Worm (Caenorhabditis elegans) whole organism, L4 larva: ENCODE measurements around the gene C42D8.1.

Source experiments
- F49E8.2 ChIP-seq: sonication (generic microtip); optimal IDR thresholded peaks from 2 replicates; lab custom pipeline; 2016; ENCODE audit warnings: missing compliant biosample characterization, mild to moderate bottlenecking, missing genetic modification characterization, borderline replicate concordance
- T20F7.1 ChIP-seq: fragments of 200-800 bp; sonication (Bioruptor generic); optimal IDR thresholded peaks from 2 replicates; lab custom pipeline; 2018; ENCODE audit warnings: mild to moderate bottlenecking, missing genetic modification characterization, missing compliant biosample characterization
- T26A8.4 ChIP-seq: fragments of 200-800 bp; sonication (Bioruptor generic); IDR thresholded peaks from 2 replicates; pipeline ENCODE4 v1.3.6; 2022; ENCODE audit warnings: missing genetic modification characterization, missing compliant biosample characterization
- Y75B8A.6 ChIP-seq: fragments of 200-800 bp; sonication (Bioruptor generic); IDR thresholded peaks from 2 replicates; pipeline ENCODE4 v1.3.6; 2022; ENCODE audit warnings: missing genetic modification reagents, missing genetic modification characterization, missing compliant biosample characterization
- aha-1 ChIP-seq: fragments of 150-350 bp; peaks from one replicate; lab custom pipeline; 2014; ENCODE audit warnings: missing biosample characterization, missing genetic modification characterization
- arid-1 ChIP-seq: fragments of 200-800 bp; sonication (Bioruptor generic); conservative IDR thresholded peaks from 2 replicates; pipeline ENCODE4 v1.3.6; 2022; ENCODE audit warnings: missing genetic modification reagents, missing genetic modification characterization, missing compliant biosample characterization
- ceh-20 ChIP-seq: fragments of 200-800 bp; sonication (Bioruptor generic); IDR thresholded peaks from 2 replicates; pipeline ENCODE4 v1.3.6; 2022; ENCODE audit warnings: missing genetic modification reagents, missing genetic modification characterization, missing compliant biosample characterization
- ctbp-1 ChIP-seq: fragments of 200-800 bp; sonication (Bioruptor generic); IDR thresholded peaks from 2 replicates; pipeline ENCODE4 v1.3.6; 2022; ENCODE audit warnings: missing genetic modification reagents, missing genetic modification characterization, missing compliant biosample characterization
- daf-12 ChIP-seq: fragments of 150-350 bp; optimal IDR thresholded peaks from 2 replicates; lab custom pipeline; 2014; ENCODE audit warnings: missing biosample characterization, missing genetic modification reagents, missing genetic modification characterization
- daf-16 ChIP-seq, 3 experiments: sonication (generic microtip); optimal IDR thresholded peaks; 2 replicates each; lab custom pipeline; 2016 to 2017; ENCODE audit warnings: missing genetic modification characterization in 3 of 3, missing genetic modification reagents in 3 of 3, mild to moderate bottlenecking in 2 of 3, missing compliant biosample characterization in 2 of 3, missing biosample characterization in 1 of 3, moderate library complexity in 1 of 3
- daf-19 ChIP-seq: fragments of 200-800 bp; sonication (Bioruptor generic); conservative IDR thresholded peaks from 2 replicates; pipeline ENCODE4 v1.3.6; 2022; ENCODE audit warnings: missing genetic modification characterization, missing compliant biosample characterization
- dmd-6 ChIP-seq: fragments of 200-800 bp; sonication (Bioruptor generic); IDR thresholded peaks from 2 replicates; pipeline ENCODE4 v1.3.6; 2022; ENCODE audit warnings: missing genetic modification reagents, missing genetic modification characterization, missing compliant biosample characterization
- dmd-8 ChIP-seq: fragments of 200-800 bp; sonication (Bioruptor generic); IDR thresholded peaks from 2 replicates; pipeline ENCODE4 v1.3.6; 2022; ENCODE audit warnings: missing genetic modification characterization, missing compliant biosample characterization
- dmd-9 ChIP-seq: fragments of 200-800 bp; sonication (Bioruptor generic); IDR thresholded peaks from 2 replicates; pipeline ENCODE4 v1.3.6; 2022; ENCODE audit warnings: missing genetic modification reagents, missing genetic modification characterization, missing compliant biosample characterization
- dpl-1 ChIP-seq: fragments of 150-350 bp; optimal IDR thresholded peaks from 2 replicates; lab custom pipeline; 2014; ENCODE audit warnings: missing biosample characterization, missing genetic modification reagents, missing genetic modification characterization
- egl-27 ChIP-seq: sonication (generic microtip); optimal IDR thresholded peaks from 3 replicates; lab custom pipeline; 2017; ENCODE audit warnings: missing biosample characterization, missing genetic modification reagents, missing genetic modification characterization
- egl-43 ChIP-seq: fragments of 200-800 bp; sonication (Bioruptor generic); IDR thresholded peaks from 2 replicates; pipeline ENCODE4 v1.3.6; 2022; ENCODE audit warnings: missing genetic modification reagents, missing genetic modification characterization, missing compliant biosample characterization
- fkh-10 ChIP-seq: fragments of 150-350 bp; optimal IDR thresholded peaks from 2 replicates; lab custom pipeline; 2014; ENCODE audit warnings: missing biosample characterization, missing genetic modification reagents, missing genetic modification characterization
- fos-1 ChIP-seq: fragments of 150-350 bp; optimal IDR thresholded peaks from 2 replicates; lab custom pipeline; 2014; ENCODE audit warnings: missing biosample characterization, missing genetic modification characterization
- hif-1 ChIP-seq, 2 experiments: sonication (generic microtip); optimal IDR thresholded peaks; 2 replicates each; lab custom pipeline; 2016 to 2017; ENCODE audit warnings: missing compliant biosample characterization in 2 of 2, missing genetic modification characterization in 2 of 2, missing genetic modification reagents in 2 of 2, missing genotype in 2 of 2, mild to moderate bottlenecking in 1 of 2
- lim-7 ChIP-seq: fragments of 200-800 bp; sonication (Bioruptor generic); IDR thresholded peaks from 2 replicates; pipeline ENCODE4 v1.3.6; 2022; ENCODE audit warnings: missing genetic modification characterization, missing compliant biosample characterization
- lin-1 ChIP-seq: fragments of 200-800 bp; sonication (Bioruptor generic); IDR thresholded peaks from 2 replicates; pipeline ENCODE4 v1.3.6; 2022; ENCODE audit warnings: missing genetic modification reagents, missing genetic modification characterization, missing compliant biosample characterization
- lin-15B ChIP-seq: fragments of 150-350 bp; sonication (generic microtip); optimal IDR thresholded peaks from 3 replicates; lab custom pipeline; 2014; ENCODE audit warnings: missing biosample characterization, missing genetic modification characterization
- lin-29 ChIP-seq: fragments of 200-800 bp; sonication (Bioruptor generic); IDR thresholded peaks from 2 replicates; pipeline ENCODE4 v1.3.6; 2022; ENCODE audit warnings: missing genetic modification reagents, missing genetic modification characterization, missing compliant biosample characterization
- lin-38 ChIP-seq: fragments of 200-800 bp; sonication (Bioruptor generic); IDR thresholded peaks from 2 replicates; pipeline ENCODE4 v1.3.6; 2022; ENCODE audit warnings: missing genetic modification reagents, missing genetic modification characterization, missing compliant biosample characterization
- lsy-2 ChIP-seq, 2 experiments: fragments of 150-350 bp in 1 of 2; sonication (generic microtip) in 1 of 2; optimal IDR thresholded peaks; 2 replicates each; lab custom pipeline; 2014 to 2017; ENCODE audit warnings: missing biosample characterization in 2 of 2, missing genetic modification characterization in 2 of 2
- madf-9 ChIP-seq: fragments of 200-800 bp; sonication (Bioruptor generic); conservative IDR thresholded peaks from 2 replicates; pipeline ENCODE4 v1.3.6; 2022; ENCODE audit warnings: missing genetic modification reagents, missing genetic modification characterization, missing compliant biosample characterization
- mep-1 ChIP-seq: fragments of 150-350 bp; sonication (generic microtip); optimal IDR thresholded peaks from 3 replicates; lab custom pipeline; 2014; ENCODE audit warnings: missing biosample characterization, missing genetic modification characterization
- mes-2 ChIP-seq: sonication (generic microtip); optimal IDR thresholded peaks from 2 replicates; lab custom pipeline; 2016; ENCODE audit warnings: missing genotype, mild to moderate bottlenecking, missing genetic modification characterization, missing compliant biosample characterization; ENCODE audit not compliant: poor library complexity, severe bottlenecking
- nhr-102 ChIP-seq: sonication (generic microtip); optimal IDR thresholded peaks from 2 replicates; lab custom pipeline; 2016; ENCODE audit warnings: mild to moderate bottlenecking, missing genetic modification characterization, moderate library complexity, missing compliant biosample characterization
- nhr-28 ChIP-seq: fragments of 150-350 bp; optimal IDR thresholded peaks from 2 replicates; lab custom pipeline; 2014; ENCODE audit warnings: missing biosample characterization, missing genetic modification characterization
- nhr-41 ChIP-seq: fragments of 200-800 bp; sonication (Bioruptor generic); IDR thresholded peaks from 2 replicates; pipeline ENCODE4 v1.3.6; 2022; ENCODE audit warnings: missing genetic modification reagents, missing genetic modification characterization, missing compliant biosample characterization
- nhr-42 ChIP-seq: fragments of 200-800 bp; sonication (Bioruptor generic); IDR thresholded peaks from 2 replicates; pipeline ENCODE4 v1.3.6; 2022; ENCODE audit warnings: missing genetic modification characterization, missing compliant biosample characterization
- nhr-48 ChIP-seq: sonication (generic microtip); optimal IDR thresholded peaks from 2 replicates; lab custom pipeline; 2016; ENCODE audit warnings: mild to moderate bottlenecking, missing genetic modification characterization, missing compliant biosample characterization
- nhr-6 ChIP-seq: fragments of 150-350 bp; optimal IDR thresholded peaks from 2 replicates; lab custom pipeline; 2014; ENCODE audit warnings: missing biosample characterization, missing genetic modification characterization
- nhr-76 ChIP-seq: fragments of 150-350 bp; optimal IDR thresholded peaks from 2 replicates; lab custom pipeline; 2014; ENCODE audit warnings: missing biosample characterization, missing genetic modification characterization
- php-3 ChIP-seq: fragments of 200-800 bp; sonication (Bioruptor generic); IDR thresholded peaks from 2 replicates; pipeline ENCODE4 v1.3.6; 2022; ENCODE audit warnings: missing genetic modification reagents, missing genetic modification characterization, missing compliant biosample characterization
- pqm-1 ChIP-seq: sonication (generic microtip); optimal IDR thresholded peaks from 2 replicates; lab custom pipeline; 2017; ENCODE audit warnings: missing biosample characterization, missing genetic modification characterization
- rbr-2 ChIP-seq: sonication (generic microtip); optimal IDR thresholded peaks from 2 replicates; lab custom pipeline; 2016; ENCODE audit warnings: missing genotype, missing genetic modification characterization, missing compliant biosample characterization
- sdz-12 ChIP-seq: fragments of 200-800 bp; sonication (Bioruptor generic); optimal IDR thresholded peaks from 2 replicates; lab custom pipeline; 2018; ENCODE audit warnings: mild to moderate bottlenecking, missing genetic modification characterization, missing compliant biosample characterization
- set-16 ChIP-seq: fragments of 200-800 bp; sonication (Bioruptor generic); IDR thresholded peaks from 2 replicates; pipeline ENCODE4 v1.3.6; 2022; ENCODE audit warnings: missing genetic modification reagents, missing genetic modification characterization, missing compliant biosample characterization
- snpc-1.2 ChIP-seq: fragments of 200-800 bp; sonication (Bioruptor generic); IDR thresholded peaks from 2 replicates; pipeline ENCODE4 v1.3.6; 2022; ENCODE audit warnings: missing genetic modification reagents, missing genetic modification characterization, missing compliant biosample characterization
- spr-1 ChIP-seq: sonication (generic microtip); optimal IDR thresholded peaks from 2 replicates; lab custom pipeline; 2016; ENCODE audit warnings: mild to moderate bottlenecking, missing genetic modification characterization, missing compliant biosample characterization
- spr-3 ChIP-seq: fragments of 200-800 bp; sonication (Bioruptor generic); optimal IDR thresholded peaks from 2 replicates; lab custom pipeline; 2018; ENCODE audit warnings: mild to moderate bottlenecking, missing genetic modification characterization, missing compliant biosample characterization
- zfp-3 ChIP-seq: fragments of 200-800 bp; sonication (Bioruptor generic); conservative IDR thresholded peaks from 2 replicates; pipeline ENCODE4 v1.3.6; 2022; ENCODE audit warnings: missing genetic modification reagents, missing genetic modification characterization, missing compliant biosample characterization
- zip-11 ChIP-seq: fragments of 200-800 bp; sonication (Bioruptor generic); IDR thresholded peaks from 2 replicates; pipeline ENCODE4 v1.3.6; 2022; ENCODE audit warnings: missing genetic modification characterization, missing compliant biosample characterization
- ztf-11 ChIP-seq: fragments of 150-350 bp; optimal IDR thresholded peaks from 2 replicates; lab custom pipeline; 2014; ENCODE audit warnings: missing biosample characterization, missing genetic modification characterization

The C42D8.1 gene

ce11 chrX:5063750-5064652, 45.3 kb upstream of the C42D8.1 start, which contains the start of gene C24H10.2 (continued):
- TF ChIP-seq mes-2 (peak; percentile 61), lim-7 (GFP tag; lab: Robert Waterston, UW) (0 out of 2 replicates have a peak, but pooled peaks have one; percentile 29), dmd-9 (GFP tag; lab: Robert Waterston, UW) (no peak), F49E8.2 (tag; lab: Kevin White, UChicago) (no peak), daf-19 (GFP tag; lab: Robert Waterston, UW) (no peak), set-16 (peak; percentile 76), spr-3 (GFP tag; lab: Kevin White, UChicago) (no peak), fos-1 (tag; lab: Kevin White, UChicago) (no peak), lin-1 (GFP tag; lab: Robert Waterston, UW) (no peak), lin-38 (peak; percentile 51), nhr-48 (tag; lab: Kevin White, UChicago) (peak; percentile 45), zfp-3 (GFP tag; lab: Robert Waterston, UW) (no peak), nhr-6 (peak; percentile 60), egl-43 (GFP tag; lab: Robert Waterston, UW) (no peak), aha-1 (peak; percentile 32), lsy-2 (tag; optimal IDR thresholded peaks at IDR 0.05; lab: Kevin White, UChicago) (peak; percentile 50 to 54), dmd-8 (GFP tag; lab: Robert Waterston, UW) (no peak), daf-12 (no peak), nhr-42 (no peak), pqm-1 (peak; percentile 9), T26A8.4 (GFP tag; lab: Robert Waterston, UW) (no peak), ztf-11 (tag; lab: Kevin White, UChicago) (no peak), arid-1 (no peak), nhr-41 (GFP tag; lab: Robert Waterston, UW) (no peak), nhr-28 (tag; lab: Kevin White, UChicago) (peak; percentile 49), fkh-10 (no peak), egl-27 (tag; lab: Kevin White, UChicago) (no peak), lin-15B (no peak), madf-9 (GFP tag; lab: Robert Waterston, UW) (no peak), daf-16 (GFP tag; optimal IDR thresholded peaks at IDR 0.05; lab: Kevin White, UChicago) (peak; percentile 23 to 25), daf-16 (tag; optimal IDR thresholded peaks at IDR 0.05; lab: Kevin White, UChicago) (peak; percentile 79), rbr-2 (tag; lab: Kevin White, UChicago) (peak; percentile 64), Y75B8A.6 (GFP tag; lab: Robert Waterston, UW) (no peak), php-3 (GFP tag; lab: Robert Waterston, UW) (peak; percentile 5; the same call in 1 of the 2 replicates), snpc-1.2 (GFP tag; lab: Robert Waterston, UW) (no peak), ceh-20 (GFP tag; lab: Robert Waterston, UW) (0 out of 2 replicates have a peak, but pooled peaks have one; percentile 17), mep-1 (tag; lab: Kevin White, UChicago) (peak; percentile 77), hif-1 (tag; optimal IDR thresholded peaks at IDR 0.05; lab: Kevin White, UChicago) (peak in 1 of 2 experiments; percentile 40), nhr-76 (tag; lab: Kevin White, UChicago) (no peak), nhr-102 (peak; percentile 35), spr-1 (no peak), T20F7.1 (GFP tag; lab: Kevin White, UChicago) (no peak), ctbp-1 (GFP tag; lab: Robert Waterston, UW) (peak; percentile 67; the same call in 1 of the 2 replicates), sdz-12 (GFP tag; lab: Kevin White, UChicago) (no peak), dpl-1 (GFP tag; lab: Kevin White, UChicago) (no peak), lin-29 (GFP tag; lab: Robert Waterston, UW) (no peak), dmd-6 (GFP tag; lab: Robert Waterston, UW) (peak; percentile 56), zip-11 (no peak)
